Worm (Caenorhabditis elegans) whole organism, midembryonic: ENCODE data around the gene Y113G7A.22.

Experiments
- T22C8.4 ChIP-seq: fragments of 200-800 bp; sonication (Bioruptor generic); IDR thresholded peaks from 2 replicates; pipeline ENCODE4 v1.3.6; 2022; ENCODE audit warnings: missing genetic modification characterization, missing compliant biosample characterization
- cog-1 ChIP-seq: sonication (generic microtip); optimal IDR thresholded peaks from 2 replicates; lab custom pipeline; 2016; ENCODE audit warnings: missing genetic modification characterization, missing compliant biosample characterization
- flt-1 ChIP-seq: fragments of 200-800 bp; sonication (Bioruptor generic); IDR thresholded peaks from 2 replicates; pipeline ENCODE4 v1.3.6; 2022; ENCODE audit warnings: missing genetic modification characterization, missing compliant biosample characterization
- klf-2 ChIP-seq: fragments of 200-800 bp; sonication (Bioruptor generic); conservative IDR thresholded peaks from 2 replicates; pipeline ENCODE4 v1.3.6; 2022; ENCODE audit warnings: missing genetic modification reagents, missing genetic modification characterization, missing compliant biosample characterization
- med-1 ChIP-seq: sonication (generic microtip); optimal IDR thresholded peaks from 2 replicates; lab custom pipeline; 2017; ENCODE audit warnings: missing genetic modification characterization, mild to moderate bottlenecking, missing compliant biosample characterization, antibody characterized with exemption, missing genetic modification reagents; ENCODE audit not compliant: insufficient read depth
- ref-1 ChIP-seq: fragments of 200-800 bp; sonication (Bioruptor generic); conservative IDR thresholded peaks from 2 replicates; pipeline ENCODE4 v1.3.6; 2022; ENCODE audit warnings: missing genetic modification reagents, missing genetic modification characterization, missing compliant biosample characterization
- tab-1 ChIP-seq: fragments of 200-800 bp; sonication (Bioruptor generic); IDR thresholded peaks from 2 replicates; pipeline ENCODE4 v1.3.6; 2022; ENCODE audit warnings: missing genetic modification characterization, missing compliant biosample characterization
- ztf-23 ChIP-seq: fragments of 200-800 bp; sonication (Bioruptor generic); IDR thresholded peaks from 2 replicates; pipeline ENCODE4 v1.3.6; 2022; ENCODE audit warnings: missing genetic modification reagents, missing genetic modification characterization, missing compliant biosample characterization
- ztf-29 ChIP-seq: fragments of 200-800 bp; sonication (Bioruptor generic); IDR thresholded peaks from 2 replicates; pipeline ENCODE4 v1.3.6; 2022; ENCODE audit warnings: missing genetic modification reagents, missing genetic modification characterization, missing compliant biosample characterization

ce11 chrV:20161781-20162289, 26.7 kb upstream of the Y113G7A.22 start:
- TF ChIP-seq tab-1 (GFP tag; lab: Robert Waterston, UW): no peak
- no peak for TF ChIP-seq ztf-23
- no peak for TF ChIP-seq T22C8.4 (GFP tag; lab: Robert Waterston, UW)
- TF ChIP-seq flt-1 (GFP tag; lab: Robert Waterston, UW): no peak
- TF ChIP-seq ref-1: no peak
- no peak for TF ChIP-seq ztf-29
- TF ChIP-seq med-1: no peak
- no peak for TF ChIP-seq klf-2
- TF ChIP-seq cog-1 (tag; lab: Kevin White, UChicago): no peak
